Fruit fly (Drosophila melanogaster) whole organism, embryonic: ENCODE results near the gene CG34300.
A peak's percentile ranks its signal among the peaks of the same experiment; 100 is the strongest.

ENCODE experiments used
- CG11456 ChIP-seq: fragments of 200-800 bp; sonication (Bioruptor generic); IDR thresholded peaks from 3 replicates; pipeline ENCODE4 v1.3.6; 2022; ENCODE audit warnings: missing biosample characterization, missing genetic modification characterization
- CG12391 ChIP-seq: fragments of 200-800 bp; sonication (Bioruptor generic); optimal IDR thresholded peaks from 3 replicates; lab custom pipeline; 2018; ENCODE audit warnings: missing biosample characterization, mild to moderate bottlenecking, missing genetic modification characterization, moderate library complexity
- CG14710 ChIP-seq: fragments of 200-800 bp; sonication (Bioruptor generic); optimal IDR thresholded peaks from 3 replicates; lab custom pipeline; 2019; ENCODE audit warnings: missing biosample characterization, mild to moderate bottlenecking, missing genetic modification characterization, moderate library complexity
- CG1603 ChIP-seq: fragments of 200-800 bp; sonication (Bioruptor generic); optimal IDR thresholded peaks from 2 replicates; lab custom pipeline; 2019; ENCODE audit warnings: missing biosample characterization, mild to moderate bottlenecking, missing genetic modification characterization, moderate library complexity
- CG16813 ChIP-seq: fragments of 200-800 bp; sonication (Bioruptor generic); IDR thresholded peaks from 3 replicates; pipeline ENCODE4 v1.3.6; 2022; ENCODE audit warnings: missing biosample characterization, missing genetic modification characterization; ENCODE audit not compliant: partially characterized antibody
- CG30403 ChIP-seq: fragments of 200-800 bp; sonication (Bioruptor generic); optimal IDR thresholded peaks from 3 replicates; lab custom pipeline; 2016; ENCODE audit warnings: missing biosample characterization, missing genetic modification characterization
- CG3163 ChIP-seq: fragments of 200-800 bp; sonication (Bioruptor generic); optimal IDR thresholded peaks from 3 replicates; lab custom pipeline; 2016; ENCODE audit warnings: missing biosample characterization, missing genetic modification characterization
- CG34422 ChIP-seq: fragments of 200-800 bp; sonication (Bioruptor generic); IDR thresholded peaks from 3 replicates; pipeline ENCODE4 v1.3.6; 2022; ENCODE audit warnings: missing biosample characterization, missing genetic modification characterization
- CG3995 ChIP-seq: fragments of 200-800 bp; sonication (Bioruptor generic); optimal IDR thresholded peaks from 3 replicates; lab custom pipeline; 2016; ENCODE audit warnings: missing biosample characterization, missing genetic modification characterization
- CG4282 ChIP-seq: fragments of 200-800 bp; sonication (Bioruptor generic); optimal IDR thresholded peaks from 2 replicates; lab custom pipeline; 2016; ENCODE audit warnings: missing biosample characterization, missing genetic modification characterization
- CG6854 ChIP-seq: fragments of 200-800 bp; sonication (Bioruptor generic); optimal IDR thresholded peaks from 3 replicates; lab custom pipeline; 2017; ENCODE audit warnings: missing biosample characterization, mild to moderate bottlenecking, missing genetic modification characterization
- CG8359 ChIP-seq: fragments of 200-800 bp; sonication (Bioruptor generic); optimal IDR thresholded peaks from 2 replicates; lab custom pipeline; 2017; ENCODE audit warnings: missing biosample characterization, mild to moderate bottlenecking, missing genetic modification characterization, borderline replicate concordance
- Chrac-16 ChIP-seq: fragments of 200-800 bp; sonication (Bioruptor generic); optimal IDR thresholded peaks from 3 replicates; lab custom pipeline; 2016; ENCODE audit warnings: missing biosample characterization, missing genetic modification characterization
- D19B ChIP-seq: fragments of 200-800 bp; sonication (Bioruptor generic); optimal IDR thresholded peaks from 2 replicates; lab custom pipeline; 2017; ENCODE audit warnings: missing biosample characterization, mild to moderate bottlenecking, missing genetic modification characterization
- Dbx ChIP-seq: fragments of 200-800 bp; sonication (Bioruptor generic); IDR thresholded peaks from 3 replicates; pipeline ENCODE4 v1.3.6; 2022; ENCODE audit warnings: missing biosample characterization, missing genetic modification characterization
- Drgx ChIP-seq: fragments of 200-800 bp; sonication (Bioruptor generic); IDR thresholded peaks from 2 replicates; pipeline ENCODE4 v1.3.6; 2022; ENCODE audit warnings: missing biosample characterization, missing genetic modification characterization
- Hand ChIP-seq: fragments of 200-800 bp; sonication (Bioruptor generic); optimal IDR thresholded peaks from 2 replicates; lab custom pipeline; 2017; ENCODE audit warnings: mild to moderate bottlenecking, missing biosample characterization, missing genetic modification reagents, missing genetic modification characterization
- Hr51 ChIP-seq, 2 experiments: fragments of 200-800 bp; sonication (Bioruptor generic); optimal IDR thresholded peaks; 2 replicates in 1 of 2; 3 replicates in 1 of 2; lab custom pipeline; 2016 to 2018; ENCODE audit warnings: missing biosample characterization in 2 of 2, missing genetic modification characterization in 2 of 2, mild to moderate bottlenecking in 1 of 2, moderate library complexity in 1 of 2
- Lhr ChIP-seq: fragments of 200-800 bp; sonication (Bioruptor generic); optimal IDR thresholded peaks from 3 replicates; lab custom pipeline; 2017; ENCODE audit warnings: mild to moderate bottlenecking, missing biosample characterization, missing genetic modification reagents, missing genetic modification characterization
- MTF-1 ChIP-seq: fragments of 200-800 bp; sonication (Bioruptor generic); optimal IDR thresholded peaks from 2 replicates; lab custom pipeline; 2018; ENCODE audit warnings: missing biosample characterization, mild to moderate bottlenecking, missing genetic modification characterization, borderline replicate concordance
- Mad ChIP-seq: fragments of 200-800 bp; sonication (Bioruptor generic); optimal IDR thresholded peaks from 2 replicates; lab custom pipeline; 2016; ENCODE audit warnings: missing biosample characterization, missing genetic modification characterization
- Med ChIP-seq: fragments of 200-800 bp; sonication (Bioruptor generic); peaks from one replicate; lab custom pipeline; 2016; ENCODE audit warnings: missing biosample characterization, missing genetic modification characterization, mild to moderate bottlenecking, inconsistent platforms, moderate library complexity
- Oli ChIP-seq: fragments of 200-800 bp; sonication (Bioruptor generic); optimal IDR thresholded peaks from 2 replicates; lab custom pipeline; 2018; ENCODE audit warnings: missing biosample characterization, mild to moderate bottlenecking, missing genetic modification characterization, moderate library complexity
- Trl ChIP-seq, 3 experiments: fragments of >200 bp in 2 of 3; fragments of 200-800 bp in 1 of 3; sonication (Bioruptor generic) in 1 of 3; optimal IDR thresholded peaks; 2 replicates in 1 of 3; 3 replicates in 2 of 3; lab custom pipeline; 2016 to 2017; ENCODE audit warnings: missing biosample characterization in 1 of 3, missing genetic modification characterization in 1 of 3
- Xrp1 ChIP-seq: fragments of 200-800 bp; sonication (Bioruptor generic); IDR thresholded peaks from 2 replicates; pipeline ENCODE4 v1.3.6; 2022; ENCODE audit warnings: missing biosample characterization, missing genetic modification characterization
- dmrt11E ChIP-seq: fragments of 200-800 bp; sonication (Bioruptor generic); optimal IDR thresholded peaks from 3 replicates; lab custom pipeline; 2018; ENCODE audit warnings: missing biosample characterization, mild to moderate bottlenecking, missing genetic modification characterization, moderate library complexity
- dmrt99B ChIP-seq: fragments of 200-800 bp; sonication (Bioruptor generic); optimal IDR thresholded peaks from 2 replicates; lab custom pipeline; 2018; ENCODE audit warnings: missing biosample characterization, mild to moderate bottlenecking, missing genetic modification characterization, moderate library complexity
- ems ChIP-seq: fragments of 200-800 bp; sonication (Bioruptor generic); optimal IDR thresholded peaks from 3 replicates; lab custom pipeline; 2016; ENCODE audit warnings: missing biosample characterization, missing genetic modification characterization
- gcm ChIP-seq: fragments of 200-800 bp; sonication (Bioruptor generic); optimal IDR thresholded peaks from 2 replicates; lab custom pipeline; 2019; ENCODE audit warnings: missing biosample characterization, mild to moderate bottlenecking, missing genetic modification characterization, moderate library complexity
- ham ChIP-seq: fragments of 200-800 bp; sonication (Bioruptor generic); IDR thresholded peaks from 2 replicates; pipeline ENCODE4 v1.3.6; 2022; ENCODE audit warnings: missing biosample characterization, missing genetic modification characterization
- hkb ChIP-seq, 2 experiments: fragments of 200-800 bp in 1 of 2; fragments of >200 bp in 1 of 2; sonication (Bioruptor generic) in 1 of 2; IDR thresholded peaks in 1 of 2; optimal IDR thresholded peaks in 1 of 2; 2 replicates each; pipeline versions ENCODE4 v1.3.6 to Lab custom; 2017 to 2022; ENCODE audit warnings: missing biosample characterization in 1 of 2, missing genetic modification characterization in 1 of 2
- kah ChIP-seq: fragments of 200-800 bp; sonication (Bioruptor generic); optimal IDR thresholded peaks from 2 replicates; lab custom pipeline; 2018; ENCODE audit warnings: missing biosample characterization, mild to moderate bottlenecking, missing genetic modification characterization
- kni ChIP-seq: fragments of 200-800 bp; sonication (Bioruptor generic); optimal IDR thresholded peaks from 3 replicates; lab custom pipeline; 2017; ENCODE audit warnings: mild to moderate bottlenecking, missing biosample characterization, missing genetic modification reagents, missing genetic modification characterization
- lbe ChIP-seq: fragments of 200-800 bp; sonication (Bioruptor generic); optimal IDR thresholded peaks from 2 replicates; lab custom pipeline; 2016; ENCODE audit warnings: missing biosample characterization, mild to moderate bottlenecking, missing genetic modification characterization
- otp ChIP-seq: fragments of 200-800 bp; sonication (Bioruptor generic); IDR thresholded peaks from 3 replicates; pipeline ENCODE4, ENCODE4 v1.3.6; 2022; ENCODE audit warnings: missing biosample characterization, missing genetic modification characterization
- sisA ChIP-seq: fragments of 200-800 bp; sonication (Bioruptor generic); IDR thresholded peaks from 2 replicates; pipeline ENCODE4 v1.3.6; 2022; ENCODE audit warnings: missing biosample characterization, missing genetic modification characterization
- so ChIP-seq: fragments of 200-800 bp; sonication (Bioruptor generic); IDR thresholded peaks from 3 replicates; pipeline ENCODE4 v1.3.6; 2022; ENCODE audit warnings: missing biosample characterization, missing genetic modification characterization
- tio ChIP-seq: fragments of 200-800 bp; sonication (Bioruptor generic); optimal IDR thresholded peaks from 2 replicates; lab custom pipeline; 2017; ENCODE audit warnings: missing biosample characterization, missing genetic modification characterization, inconsistent platforms
- unpg ChIP-seq: fragments of 200-800 bp; sonication (Bioruptor generic); optimal IDR thresholded peaks from 3 replicates; lab custom pipeline; 2018; ENCODE audit warnings: missing biosample characterization, mild to moderate bottlenecking, missing genetic modification characterization, moderate library complexity
- vvl ChIP-seq: fragments of 200-800 bp; sonication (Bioruptor generic); IDR thresholded peaks from 2 replicates; pipeline ENCODE4 v1.3.6; 2022; ENCODE audit warnings: missing biosample characterization, missing genetic modification characterization
- zf30C ChIP-seq: fragments of 200-800 bp; sonication (Bioruptor generic); optimal IDR thresholded peaks from 3 replicates; lab custom pipeline; 2018; ENCODE audit warnings: missing biosample characterization, mild to moderate bottlenecking, missing genetic modification characterization
- zfh1 ChIP-seq: fragments of 200-800 bp; sonication (Bioruptor generic); IDR thresholded peaks from 3 replicates; pipeline ENCODE4 v1.3.6; 2022; ENCODE audit warnings: missing biosample characterization, missing genetic modification characterization

Gene CG34300

dm6 chr3R:30283940-30284339, 22.5 kb downstream of the CG34300 start (continued):
- TF ChIP-seq unpg (GFP tag; lab: Kevin White, UChicago): peak; percentile 38
- TF ChIP-seq CG4282 (GFP tag; lab: Kevin White, UChicago): no peak
- TF ChIP-seq Oli (tag; lab: Kevin White, UChicago): peak; percentile 24
- TF ChIP-seq CG8359: no peak
- TF ChIP-seq Hr51 (GFP tag; optimal IDR thresholded peaks at IDR 0.05; lab: Kevin White, UChicago): peak in 1 of 2 experiments; percentile 22
- TF ChIP-seq CG3163: no peak
- TF ChIP-seq zf30C (GFP tag; lab: Kevin White, UChicago): no peak
- no peak for TF ChIP-seq Trl (optimal IDR thresholded peaks at IDR 0.05; lab: Kevin White, UChicago)
- no peak for TF ChIP-seq Trl (GFP tag; optimal IDR thresholded peaks at IDR 0.05; lab: Kevin White, UChicago)
- TF ChIP-seq D19B: no peak
- no peak for TF ChIP-seq so (GFP tag; lab: Robert Waterston, UW)
- TF ChIP-seq hkb (optimal IDR thresholded peaks at IDR 0.05; lab: Kevin White, UChicago): no peak
- TF ChIP-seq hkb (GFP tag; IDR thresholded peaks at IDR 0.05; lab: Robert Waterston, UW): 0 out of 2 replicates have a peak, but pooled peaks have one; percentile 18
- no peak for TF ChIP-seq CG3995
- peak; percentile 38 for TF ChIP-seq dmrt99B (tag; lab: Kevin White, UChicago)
- no peak for TF ChIP-seq CG6854 (GFP tag; lab: Kevin White, UChicago)
- no peak for TF ChIP-seq Dbx (GFP tag; lab: Robert Waterston, UW)
- peak; percentile 12 for TF ChIP-seq CG30403 (GFP tag; lab: Kevin White, UChicago)
- TF ChIP-seq dmrt11E (tag; lab: Kevin White, UChicago): peak; percentile 28
- TF ChIP-seq CG11456 (GFP tag; lab: Robert Waterston, UW): no peak
- peak; percentile 67 for TF ChIP-seq Drgx (GFP tag; lab: Robert Waterston, UW)
- TF ChIP-seq MTF-1 (GFP tag; lab: Kevin White, UChicago): no peak
- TF ChIP-seq CG14710 (tag; lab: Kevin White, UChicago): no peak
- TF ChIP-seq CG16813 (GFP tag; lab: Robert Waterston, UW): no peak
- peak; percentile 66; the same call in 1 of the 2 replicates for TF ChIP-seq Xrp1 (GFP tag; lab: Robert Waterston, UW)
- no peak for TF ChIP-seq kah (GFP tag; lab: Kevin White, UChicago)
- no peak for TF ChIP-seq ham (GFP tag; lab: Robert Waterston, UW)
- TF ChIP-seq Med: peak; percentile 31
- peak; percentile 8 for TF ChIP-seq Chrac-16
- TF ChIP-seq vvl (GFP tag; lab: Robert Waterston, UW): peak; percentile 56
- TF ChIP-seq otp (GFP tag; lab: Robert Waterston, UW): 0 out of 3 replicates have a peak, but pooled peaks have one; percentile 27
- no peak for TF ChIP-seq kni (GFP tag; lab: Kevin White, UChicago)
- no peak for TF ChIP-seq Hand (GFP tag; lab: Kevin White, UChicago)
- TF ChIP-seq tio: peak; percentile 4
- TF ChIP-seq ems (GFP tag; lab: Kevin White, UChicago): no peak
- TF ChIP-seq Lhr (GFP tag; lab: Kevin White, UChicago): no peak
- TF ChIP-seq CG34422: 0 out of 3 replicates have a peak, but pooled peaks have one; percentile 21
- peak; percentile 58 for TF ChIP-seq CG1603 (tag; lab: Kevin White, UChicago)
- peak; percentile 4 for TF ChIP-seq Mad (GFP tag; lab: Kevin White, UChicago)
- TF ChIP-seq sisA: peak; percentile 35; the same call in 1 of the 2 replicates
- peak; percentile 33 for TF ChIP-seq CG12391
- TF ChIP-seq zfh1: peak; percentile 49; the same call in 1 of the 3 replicates
- TF ChIP-seq gcm (GFP tag; lab: Kevin White, UChicago): peak; percentile 10
- TF ChIP-seq lbe (GFP tag; lab: Kevin White, UChicago): peak; percentile 11
